Worm (Caenorhabditis elegans) whole organism, L3 larva: ENCODE results near the gene dhs-20.

Source experiments
- R02D3.7 ChIP-seq: fragments of 150-350 bp; optimal IDR thresholded peaks from 2 replicates; lab custom pipeline; 2014; ENCODE audit warnings: missing biosample characterization, missing genetic modification characterization
- ZK546.5 ChIP-seq: sonication (generic microtip); optimal IDR thresholded peaks from 2 replicates; lab custom pipeline; 2017; ENCODE audit warnings: missing biosample characterization, missing genetic modification characterization
- aly-2 ChIP-seq: fragments of 150-350 bp; optimal IDR thresholded peaks from 2 replicates; lab custom pipeline; 2014; ENCODE audit warnings: missing biosample characterization, missing genetic modification characterization
- ama-1 ChIP-seq: fragments of 150-350 bp; optimal IDR thresholded peaks from 2 replicates; lab custom pipeline; 2018
- ceh-16 ChIP-seq: sonication (generic microtip); optimal IDR thresholded peaks from 2 replicates; lab custom pipeline; 2017; ENCODE audit warnings: missing biosample characterization, missing genetic modification characterization
- ceh-28 ChIP-seq: fragments of 150-350 bp; optimal IDR thresholded peaks from 2 replicates; lab custom pipeline; 2014; ENCODE audit warnings: missing biosample characterization, missing genetic modification reagents, missing genetic modification characterization
- ceh-82 ChIP-seq: fragments of 150-350 bp; optimal IDR thresholded peaks from 2 replicates; lab custom pipeline; 2014; ENCODE audit warnings: missing biosample characterization, missing genetic modification characterization
- daf-12 ChIP-seq: fragments of 150-350 bp; optimal IDR thresholded peaks from 2 replicates; lab custom pipeline; 2014; ENCODE audit warnings: missing biosample characterization, missing genetic modification reagents, missing genetic modification characterization
- egl-27 ChIP-seq: sonication (generic microtip); optimal IDR thresholded peaks from 4 replicates; lab custom pipeline; 2017; ENCODE audit warnings: missing biosample characterization, missing genetic modification reagents, missing genetic modification characterization
- elt-1 ChIP-seq: fragments of 150-350 bp; optimal IDR thresholded peaks from 2 replicates; lab custom pipeline; 2014; ENCODE audit warnings: missing biosample characterization, missing genetic modification characterization
- elt-2 ChIP-seq: sonication (generic microtip); optimal IDR thresholded peaks from 2 replicates; lab custom pipeline; 2016; ENCODE audit warnings: missing genetic modification reagents, mild to moderate bottlenecking, missing genetic modification characterization, missing compliant biosample characterization
- eor-1 ChIP-seq, 2 experiments: fragments of 150-350 bp; optimal IDR thresholded peaks; 2 replicates each; lab custom pipeline; 2014 to 2018; ENCODE audit warnings: missing biosample characterization in 2 of 2, missing genetic modification characterization in 2 of 2
- fkh-10 ChIP-seq: sonication (generic microtip); optimal IDR thresholded peaks from 2 replicates; lab custom pipeline; 2017; ENCODE audit warnings: missing biosample characterization, missing genetic modification reagents, missing genetic modification characterization
- fkh-2 ChIP-seq: fragments of 150-350 bp; optimal IDR thresholded peaks from 2 replicates; lab custom pipeline; 2014; ENCODE audit warnings: missing biosample characterization, missing genetic modification reagents, missing genetic modification characterization
- fos-1 ChIP-seq: fragments of 150-350 bp; optimal IDR thresholded peaks from 2 replicates; lab custom pipeline; 2014; ENCODE audit warnings: missing biosample characterization, missing genetic modification characterization
- hmg-11 ChIP-seq: sonication (generic microtip); optimal IDR thresholded peaks from 2 replicates; lab custom pipeline; 2016; ENCODE audit warnings: missing genetic modification characterization, missing compliant biosample characterization
- jun-1 ChIP-seq: fragments of 150-350 bp; optimal IDR thresholded peaks from 2 replicates; lab custom pipeline; 2014; ENCODE audit warnings: missing biosample characterization, missing genetic modification reagents, missing genetic modification characterization
- lin-15B ChIP-seq: fragments of 150-350 bp; optimal IDR thresholded peaks from 2 replicates; lab custom pipeline; 2014; ENCODE audit warnings: missing biosample characterization, missing genetic modification characterization
- lin-39 ChIP-seq: fragments of 150-350 bp; optimal IDR thresholded peaks from 2 replicates; lab custom pipeline; 2018; ENCODE audit warnings: missing biosample characterization, missing genetic modification reagents, missing genetic modification characterization
- lsy-12 ChIP-seq: sonication (generic microtip); optimal IDR thresholded peaks from 2 replicates; lab custom pipeline; 2016; ENCODE audit warnings: mild to moderate bottlenecking, missing genetic modification characterization, missing compliant biosample characterization
- mdl-1 ChIP-seq: fragments of 150-350 bp; optimal IDR thresholded peaks from 2 replicates; lab custom pipeline; 2014; ENCODE audit warnings: missing biosample characterization, missing genetic modification characterization
- nfya-1 ChIP-seq: sonication (generic microtip); optimal IDR thresholded peaks from 2 replicates; lab custom pipeline; 2017; ENCODE audit warnings: missing genetic modification characterization, mild to moderate bottlenecking, missing compliant biosample characterization, antibody characterized with exemption, moderate library complexity; ENCODE audit not compliant: insufficient read depth
- nhr-11 ChIP-seq: fragments of 150-350 bp; optimal IDR thresholded peaks from 2 replicates; lab custom pipeline; 2014; ENCODE audit warnings: missing biosample characterization, missing genetic modification characterization
- nhr-23 ChIP-seq: fragments of 150-350 bp; optimal IDR thresholded peaks from 2 replicates; lab custom pipeline; 2014; ENCODE audit warnings: missing biosample characterization, missing genetic modification reagents, missing genetic modification characterization
- nhr-25 ChIP-seq: sonication (generic microtip); optimal IDR thresholded peaks from 2 replicates; lab custom pipeline; 2017; ENCODE audit warnings: missing biosample characterization, missing genetic modification characterization
- nhr-28 ChIP-seq: fragments of 150-350 bp; optimal IDR thresholded peaks from 2 replicates; lab custom pipeline; 2014; ENCODE audit warnings: missing biosample characterization, missing genetic modification characterization
- nhr-43 ChIP-seq: sonication (generic microtip); optimal IDR thresholded peaks from 2 replicates; lab custom pipeline; 2016; ENCODE audit warnings: mild to moderate bottlenecking, missing genetic modification characterization, missing compliant biosample characterization; ENCODE audit not compliant: poor library complexity, severe bottlenecking
- nhr-76 ChIP-seq: fragments of 150-350 bp; sonication (generic microtip); optimal IDR thresholded peaks from 5 replicates; lab custom pipeline; 2014; ENCODE audit warnings: missing biosample characterization, missing genetic modification characterization
- nhr-77 ChIP-seq: fragments of 150-350 bp; optimal IDR thresholded peaks from 2 replicates; lab custom pipeline; 2014; ENCODE audit warnings: missing biosample characterization, missing genetic modification characterization
- pha-4 ChIP-seq: fragments of 150-350 bp; optimal IDR thresholded peaks from 2 replicates; lab custom pipeline; 2014; ENCODE audit warnings: missing biosample characterization, missing genetic modification reagents, missing genetic modification characterization
- pqm-1 ChIP-seq: fragments of 150-350 bp; optimal IDR thresholded peaks from 2 replicates; lab custom pipeline; 2017; ENCODE audit warnings: missing biosample characterization, missing genetic modification characterization, inconsistent platforms
- snpc-4 ChIP-seq: fragments of 150-350 bp; optimal IDR thresholded peaks from 2 replicates; lab custom pipeline; 2014; ENCODE audit warnings: missing biosample characterization, missing genetic modification characterization
- tbx-2 ChIP-seq: sonication (generic microtip); optimal IDR thresholded peaks from 2 replicates; lab custom pipeline; 2016; ENCODE audit warnings: mild to moderate bottlenecking, missing genetic modification characterization, missing compliant biosample characterization
- zag-1 ChIP-seq: fragments of 150-350 bp; optimal IDR thresholded peaks from 2 replicates; lab custom pipeline; 2014; ENCODE audit warnings: missing biosample characterization, missing genetic modification characterization
- ztf-11 ChIP-seq: fragments of 150-350 bp; optimal IDR thresholded peaks from 2 replicates; lab custom pipeline; 2014; ENCODE audit warnings: missing biosample characterization, missing genetic modification characterization
- ztf-4 ChIP-seq: fragments of 150-350 bp; optimal IDR thresholded peaks from 2 replicates; lab custom pipeline; 2014; ENCODE audit warnings: missing biosample characterization, missing genetic modification characterization

The dhs-20 gene

ce11 chrV:11604484-11604883, at the start of gene dhs-20:
TSS of gene dhs-20 (minus strand) at chrV:11604563.
- no peak for TF ChIP-seq daf-12
- no peak for TF ChIP-seq mdl-1 (tag; lab: Kevin White, UChicago)
- TF ChIP-seq jun-1 (tag; lab: Kevin White, UChicago), result no peak
- no peak for TF ChIP-seq tbx-2
- TF ChIP-seq ama-1, result no peak
- TF ChIP-seq ceh-16, result no peak
- no peak for TF ChIP-seq fkh-10
- no peak for TF ChIP-seq egl-27 (tag; lab: Kevin White, UChicago)
- peak; percentile 76 for TF ChIP-seq elt-2 (tag; lab: Kevin White, UChicago)
- no peak for TF ChIP-seq fkh-2 (tag; lab: Kevin White, UChicago)
- peak; percentile 47 for TF ChIP-seq pha-4 (tag; lab: Kevin White, UChicago)
- no peak for TF ChIP-seq zag-1 (tag; lab: Kevin White, UChicago)
- peak; percentile 77 for TF ChIP-seq pqm-1 (tag; lab: Kevin White, UChicago)

DNA sequence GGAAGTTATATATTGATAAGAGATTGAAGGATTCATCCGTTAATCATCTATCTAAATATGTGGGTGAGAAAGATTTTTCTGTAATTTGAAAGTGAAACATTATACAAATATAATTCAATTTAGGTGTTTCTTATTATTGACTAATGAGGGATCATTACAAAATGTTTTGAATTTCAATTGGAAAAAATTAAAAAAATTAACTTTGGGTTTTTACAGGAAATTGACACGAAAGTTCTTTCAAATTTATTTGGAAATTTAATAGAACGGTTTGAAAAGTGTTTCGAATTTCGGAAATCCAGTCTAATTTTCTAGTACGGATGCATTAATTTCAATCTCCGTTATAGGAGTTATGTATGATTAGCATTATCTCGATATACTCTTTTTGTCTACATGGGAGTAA, 48.7 kb upstream of the dhs-20 start:
- no peak for TF ChIP-seq nhr-11
- TF ChIP-seq elt-1 (tag; lab: Kevin White, UChicago), result no peak
- TF ChIP-seq elt-2 (tag; lab: Kevin White, UChicago), result no peak
- no peak for TF ChIP-seq R02D3.7 (tag; lab: Kevin White, UChicago)
- no peak for TF ChIP-seq nhr-28 (tag; lab: Kevin White, UChicago)
- TF ChIP-seq nhr-76, result no peak

DNA sequence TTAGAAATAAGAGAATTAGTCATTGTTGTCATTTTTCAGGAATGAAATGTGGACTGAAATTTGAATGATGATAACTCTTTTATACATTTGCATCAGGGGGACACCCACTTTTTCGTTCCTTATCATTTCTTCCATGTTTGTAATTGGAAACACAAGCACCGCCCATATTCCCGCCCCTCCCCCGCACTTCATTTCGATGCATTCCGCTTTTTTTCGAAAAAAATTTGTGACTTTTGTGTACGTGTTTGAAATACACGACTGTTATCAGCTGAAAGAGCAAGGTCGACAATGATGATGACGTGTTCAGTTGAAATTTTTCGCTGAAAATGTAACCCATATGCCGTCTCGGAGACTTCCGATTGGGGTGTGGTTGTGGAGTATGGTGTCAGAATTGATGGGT, 46.4 kb upstream of the dhs-20 start, which contains the start of gene zip-10:
Gene zip-10, minus strand, starts transcription at position 43 of the 400 bp plus-strand sequence.
- TF ChIP-seq nhr-25 (tag; lab: Kevin White, UChicago) (no peak), pqm-1 (tag; lab: Kevin White, UChicago) (peak; percentile 86), elt-2 (tag; lab: Kevin White, UChicago) (peak; percentile 96), egl-27 (tag; lab: Kevin White, UChicago) (no peak), ama-1 (no peak), jun-1 (tag; lab: Kevin White, UChicago) (peak; percentile 1), nfya-1 (tag; lab: Kevin White, UChicago) (peak; percentile 44)

DNA sequence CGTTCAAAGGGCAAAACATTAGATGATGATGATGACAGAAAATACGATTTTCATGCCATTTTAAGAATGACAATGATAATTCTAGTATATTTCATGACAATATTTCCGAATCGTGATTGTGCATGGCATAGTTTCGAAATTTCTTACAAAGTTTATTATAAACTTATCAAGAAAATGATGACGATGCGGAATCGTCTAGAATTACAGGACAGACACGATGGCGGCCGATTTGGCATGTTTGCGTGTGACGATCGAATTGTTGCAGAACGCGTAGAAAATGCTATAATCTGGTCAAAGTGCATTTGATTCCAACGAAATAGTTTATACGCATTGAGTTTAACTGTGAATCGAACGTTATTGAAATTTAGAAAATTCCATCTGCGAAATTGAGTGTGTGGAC, 44.9 kb upstream of the dhs-20 start:
- TF ChIP-seq daf-12 (no peak), elt-2 (tag; lab: Kevin White, UChicago) (peak; percentile 73)

DNA sequence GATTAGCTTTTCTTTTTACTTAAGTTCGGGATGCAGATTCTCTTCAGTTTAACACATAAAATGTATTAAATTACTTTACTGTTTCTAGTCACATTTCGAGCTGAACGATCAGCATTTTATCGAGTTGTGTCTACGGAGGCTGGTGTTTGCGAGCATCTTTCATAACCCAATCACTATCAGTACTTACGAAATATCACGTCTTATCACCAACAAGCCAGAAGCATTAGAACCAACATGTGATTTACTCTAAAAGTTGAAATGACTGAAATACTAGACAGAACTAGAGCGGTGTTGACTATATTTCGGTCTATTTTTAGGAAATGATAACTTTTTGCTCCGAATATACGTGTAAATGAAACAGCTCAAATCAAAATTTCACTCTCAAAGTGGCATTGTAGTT, 44.1 kb upstream of the dhs-20 start:
- TF ChIP-seq pha-4 (tag; lab: Kevin White, UChicago) (peak; percentile 43), jun-1 (tag; lab: Kevin White, UChicago) (peak; percentile 47), ceh-28 (no peak), nhr-77 (tag; lab: Kevin White, UChicago) (no peak), pqm-1 (tag; lab: Kevin White, UChicago) (peak; percentile 85), elt-2 (tag; lab: Kevin White, UChicago) (peak; percentile 91)
- TF ChIP-seq, all 47 proteins: peak for 4

DNA sequence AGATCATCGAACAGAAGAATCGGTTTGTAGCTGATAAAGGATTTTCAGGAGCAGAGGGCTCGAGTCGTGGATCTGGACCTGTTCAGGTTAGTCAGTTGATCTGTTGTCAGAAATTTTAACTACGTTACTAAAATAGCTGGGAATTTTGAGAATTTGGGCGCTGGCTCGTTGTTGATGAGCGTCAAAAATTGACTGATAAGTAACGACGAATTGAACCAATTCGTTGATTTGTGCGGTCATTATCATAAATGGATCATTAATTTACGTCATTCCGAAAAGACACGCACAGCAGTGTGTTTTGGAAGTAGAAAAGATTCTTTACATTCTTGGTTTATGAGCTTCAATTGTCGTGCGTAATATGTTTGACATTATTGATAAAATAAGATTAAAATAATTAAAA, 43.5 kb upstream of the dhs-20 start:
- TF ChIP-seq pqm-1 (tag; lab: Kevin White, UChicago), result peak; percentile 45
- peak; percentile 58 for TF ChIP-seq elt-2 (tag; lab: Kevin White, UChicago)
- no peak for TF ChIP-seq fos-1 (tag; lab: Kevin White, UChicago)
- TF ChIP-seq, all 47 proteins: peak for 2

- TF ChIP-seq pha-4 (tag; lab: Kevin White, UChicago), result no peak
- no peak for TF ChIP-seq daf-12
- no peak for TF ChIP-seq eor-1 (tag; optimal IDR thresholded peaks at IDR 0.05; lab: Kevin White, UChicago)
- no peak for TF ChIP-seq ztf-11 (tag; lab: Kevin White, UChicago)
- TF ChIP-seq ztf-4 (tag; lab: Kevin White, UChicago), result no peak
- TF ChIP-seq fkh-10, result no peak
- no peak for TF ChIP-seq ZK546.5 (tag; lab: Kevin White, UChicago)
These were observed 40.9 kb upstream of the dhs-20 start, which contains the start of gene skp-1 for ce11 chrV:11645244-11645643. TSS of gene skp-1 (plus strand) at chrV:11645481.

ce11 chrV:11644166-11644565, 39.8 kb upstream of the dhs-20 start, which contains the start of gene bir-1:
TSS of gene bir-1 (plus strand) at chrV:11644477.
- peak; percentile 87 for TF ChIP-seq lin-39 (tag; lab: Kevin White, UChicago)
- TF ChIP-seq elt-2 (tag; lab: Kevin White, UChicago), result peak; percentile 30
- no peak for TF ChIP-seq fkh-2 (tag; lab: Kevin White, UChicago)
- peak; percentile 26 for TF ChIP-seq hmg-11 (tag; lab: Kevin White, UChicago)
- TF ChIP-seq egl-27 (tag; lab: Kevin White, UChicago), result no peak
- TF ChIP-seq nhr-23 (tag; lab: Kevin White, UChicago), result peak; percentile 55
- peak; percentile 75 for TF ChIP-seq ceh-28
- TF ChIP-seq nfya-1 (tag; lab: Kevin White, UChicago), result peak; percentile 81
- no peak for TF ChIP-seq aly-2
- peak; percentile 17 for TF ChIP-seq pqm-1 (tag; lab: Kevin White, UChicago)
- no peak for TF ChIP-seq R02D3.7 (tag; lab: Kevin White, UChicago)
- TF ChIP-seq snpc-4 (tag; lab: Kevin White, UChicago), result peak; percentile 87
- TF ChIP-seq lin-15B (tag; lab: Kevin White, UChicago), result peak; percentile 87
- TF ChIP-seq nhr-43, result peak; percentile 70
- TF ChIP-seq nhr-28 (tag; lab: Kevin White, UChicago), result no peak
- TF ChIP-seq lsy-12 (tag; lab: Kevin White, UChicago), result no peak
- peak; percentile 78 for TF ChIP-seq pha-4 (tag; lab: Kevin White, UChicago)
- no peak for TF ChIP-seq jun-1 (tag; lab: Kevin White, UChicago)
- no peak for TF ChIP-seq ztf-4 (tag; lab: Kevin White, UChicago)
- TF ChIP-seq ceh-82 (tag; lab: Kevin White, UChicago), result no peak
